Worm (Caenorhabditis elegans): ENCODE results near the gene spp-21.

The spp-21 gene

DNA sequence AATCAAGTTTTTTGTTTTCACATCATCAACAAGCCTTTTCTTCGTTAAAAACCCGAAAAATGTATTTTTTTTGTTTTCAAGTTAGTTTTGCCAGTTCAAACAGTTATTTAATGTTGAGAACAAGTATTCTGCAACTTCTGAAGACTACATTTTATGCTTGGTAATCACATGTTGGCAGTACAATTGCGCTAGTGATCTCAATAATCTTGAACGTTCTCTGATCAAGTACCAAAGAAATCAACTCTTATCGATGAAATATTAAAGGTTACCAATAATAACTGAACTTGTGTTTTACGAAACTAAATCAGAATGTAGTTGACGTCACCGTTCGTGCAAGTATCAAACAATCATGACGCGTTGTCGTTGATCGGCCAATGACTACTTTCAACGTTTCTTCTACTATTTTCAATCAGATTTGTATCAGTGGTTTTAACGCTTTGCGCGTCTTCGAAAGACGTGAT, 43.6 kb downstream of the spp-21 start, which contains the start of gene C35C5.8:
Gene C35C5.8 (plus strand): TSS at position 51 of the 461 bp plus-strand sequence.
- TF ChIP-seq ces-1 (GFP tag; optimal IDR thresholded peaks at IDR 0.05) (no peak), swsn-7 (tag; optimal IDR thresholded peaks at IDR 0.05) (no peak), nhr-28 (tag; optimal IDR thresholded peaks at IDR 0.05) (no peak), mep-1 (tag; optimal IDR thresholded peaks at IDR 0.05) (no peak), mdl-1 (tag; optimal IDR thresholded peaks at IDR 0.05) (no peak), nhr-19 (GFP tag; conservative IDR thresholded peaks at IDR 0.05) (peak; percentile 61), lin-13 (GFP tag; optimal IDR thresholded peaks at IDR 0.05) (no peak), xbp-1 (tag; optimal IDR thresholded peaks at IDR 0.05) (no peak), unc-62 (GFP tag; optimal IDR thresholded peaks at IDR 0.05) (no peak), unc-130 (tag; optimal IDR thresholded peaks at IDR 0.05) (no peak), lin-14 (GFP tag; optimal IDR thresholded peaks at IDR 0.05) (no peak), nhr-20 (tag; optimal IDR thresholded peaks at IDR 0.05) (peak; percentile 71), dsc-1 (tag; optimal IDR thresholded peaks at IDR 0.05) (no peak), pqm-1 (tag; optimal IDR thresholded peaks at IDR 0.05) (no peak), jun-1 (tag; optimal IDR thresholded peaks at IDR 0.05) (no peak), nhr-85 (tag) (peak; percentile 82), ztf-11 (tag; optimal IDR thresholded peaks at IDR 0.05) (no peak), nhr-237 (tag; optimal IDR thresholded peaks at IDR 0.05) (no peak), unc-98 (GFP tag; IDR thresholded peaks at IDR 0.05) (no peak), nhr-12 (tag; optimal IDR thresholded peaks at IDR 0.05) (no peak), egl-13 (tag; optimal IDR thresholded peaks at IDR 0.05) (no peak), efl-3 (GFP tag; optimal IDR thresholded peaks at IDR 0.05) (no peak), fos-1 (tag; optimal IDR thresholded peaks at IDR 0.05) (no peak), blmp-1 (tag; optimal IDR thresholded peaks at IDR 0.05) (peak; percentile 26), nhr-47 (tag; optimal IDR thresholded peaks at IDR 0.05) (no peak), unc-86 (tag; optimal IDR thresholded peaks at IDR 0.05) (no peak), elt-3 (tag; optimal IDR thresholded peaks at IDR 0.05) (peak in 1 of 6 experiments; percentile 32), ceh-82 (tag; optimal IDR thresholded peaks at IDR 0.05) (no peak), tbx-2 (tag; optimal IDR thresholded peaks at IDR 0.05) (no peak), alr-1 (tag; optimal IDR thresholded peaks at IDR 0.05; ENCODE audit: borderline replicate concordance) (no peak), nhr-11 (tag; optimal IDR thresholded peaks at IDR 0.05) (no peak), ama-1 (optimal IDR thresholded peaks at IDR 0.05) (no peak), ztf-4 (tag; optimal IDR thresholded peaks at IDR 0.05) (no peak), lin-15B (tag; optimal IDR thresholded peaks at IDR 0.05) (no peak), aha-1 (tag; optimal IDR thresholded peaks at IDR 0.05) (no peak), lir-3 (tag; optimal IDR thresholded peaks at IDR 0.05; ENCODE audit: poor library complexity) (no peak), irx-1 (tag; optimal IDR thresholded peaks at IDR 0.05) (no peak), fkh-10 (GFP tag; optimal IDR thresholded peaks at IDR 0.05) (no peak), fkh-8 (tag; optimal IDR thresholded peaks at IDR 0.05) (no peak), snu-23 (GFP tag; optimal IDR thresholded peaks at IDR 0.05) (peak; percentile 19), F16B12.6 (tag; optimal IDR thresholded peaks at IDR 0.05) (no peak), hlh-17 (GFP tag; optimal IDR thresholded peaks at IDR 0.05; ENCODE audit: borderline replicate concordance) (no peak), sup-37 (GFP tag; optimal IDR thresholded peaks at IDR 0.05) (no peak), skn-1 (tag; optimal IDR thresholded peaks at IDR 0.05) (no peak), snpc-4 (tag; optimal IDR thresholded peaks at IDR 0.05) (no peak), sox-4 (tag; optimal IDR thresholded peaks at IDR 0.05) (no peak), hlh-4 (tag; optimal IDR thresholded peaks at IDR 0.05) (no peak)
